Worm (Caenorhabditis elegans) whole organism, late embryonic: ENCODE results near the gene fbxa-133.

Experiments used
- ceh-22 ChIP-seq: sonication (generic microtip); optimal IDR thresholded peaks from 2 replicates; lab custom pipeline; 2017; ENCODE audit warnings: missing biosample characterization, missing genetic modification characterization
- nhr-11 ChIP-seq: fragments of 150-350 bp; optimal IDR thresholded peaks from 2 replicates; lab custom pipeline; 2014; ENCODE audit warnings: missing biosample characterization, missing genetic modification characterization
- unc-55 ChIP-seq: sonication (generic microtip); optimal IDR thresholded peaks from 2 replicates; lab custom pipeline; 2017; ENCODE audit warnings: missing biosample characterization, missing genetic modification reagents, missing genetic modification characterization

ce11 chrV:17549362-17549761 lies 35.2 kb upstream of the fbxa-133 start, which contains the start of gene fbxa-176:
- no peak for TF ChIP-seq unc-55 (GFP tag; lab: Kevin White, UChicago)
- TF ChIP-seq nhr-11 = no peak
- no peak for TF ChIP-seq ceh-22 (tag; lab: Kevin White, UChicago)
